Worm (Caenorhabditis elegans): Measurements from ENCODE around the gene gap-2.

- TF ChIP-seq lsy-2 (tag; optimal IDR thresholded peaks at IDR 0.05) (no peak), unc-39 (tag; optimal IDR thresholded peaks at IDR 0.05) (no peak), lin-39 (tag; optimal IDR thresholded peaks at IDR 0.05) (no peak), R02D3.7 (tag; optimal IDR thresholded peaks at IDR 0.05) (no peak), peb-1 (tag; optimal IDR thresholded peaks at IDR 0.05) (no peak), elt-1 (tag; optimal IDR thresholded peaks at IDR 0.05) (no peak), dmd-4 (tag; optimal IDR thresholded peaks at IDR 0.05) (no peak), nhr-25 (tag; optimal IDR thresholded peaks at IDR 0.05) (no peak), nhr-12 (tag; optimal IDR thresholded peaks at IDR 0.05) (no peak), elt-3 (tag; optimal IDR thresholded peaks at IDR 0.05) (no peak)
Measured at ce11 chrX:9556038-9556437, 83.8 kb downstream of the gap-2 start.
